Fruit fly (Drosophila melanogaster): ENCODE results near the gene CG6144.
A peak's percentile ranks its signal among the peaks of the same experiment; 100 is the strongest.

The CG6144 gene

DNA sequence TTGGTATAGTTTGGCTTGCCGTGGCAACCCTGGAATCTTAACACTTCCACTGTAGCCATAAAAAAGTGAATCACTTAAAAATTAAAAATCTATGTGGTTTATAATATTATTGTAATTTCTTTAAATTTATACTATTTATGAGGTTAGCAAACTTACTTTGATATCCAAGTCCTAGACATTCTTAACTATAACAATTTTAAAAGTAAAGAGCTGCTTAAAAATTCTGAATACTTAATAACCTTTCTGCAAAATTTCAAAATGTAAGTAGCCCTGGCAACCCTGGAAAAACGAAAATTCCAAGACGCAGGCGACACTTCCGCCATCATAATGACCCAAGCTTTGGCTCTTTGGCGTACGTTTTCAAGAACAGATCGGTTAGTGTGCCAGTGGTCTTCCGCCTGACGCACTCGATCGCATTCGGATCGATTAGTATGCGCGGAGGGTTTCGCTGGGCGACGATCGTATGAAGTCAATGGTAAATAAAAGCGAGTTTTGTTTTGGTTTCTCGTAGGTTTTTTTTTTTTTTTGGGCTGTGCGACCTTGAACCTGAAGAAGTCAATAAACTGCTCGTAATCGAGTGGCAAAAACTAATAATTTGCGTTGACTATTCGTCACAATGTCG lies 27.2 kb downstream of the CG6144 start (continued):
- no peak for TF ChIP-seq sisA (GFP tag; IDR thresholded peaks at IDR 0.05)
- no peak for TF ChIP-seq shn (GFP tag; optimal IDR thresholded peaks at IDR 0.05)
- TF ChIP-seq CG7357 (GFP tag; IDR thresholded peaks at IDR 0.05): no peak
- TF ChIP-seq sens (GFP tag): peak; percentile 16
- no peak for TF ChIP-seq CG8944 (GFP tag; optimal IDR thresholded peaks at IDR 0.05)
- no peak for TF ChIP-seq CG8924 (tag; optimal IDR thresholded peaks at IDR 0.05)
- TF ChIP-seq CG12104 (GFP tag; optimal IDR thresholded peaks at IDR 0.05): no peak
- no peak for TF ChIP-seq vnd (GFP tag; IDR thresholded peaks at IDR 0.05; ENCODE audit: partially characterized antibody)
- no peak for TF ChIP-seq bigmax (GFP tag; optimal IDR thresholded peaks at IDR 0.05)
- no peak for TF ChIP-seq CG2199 (GFP tag; IDR thresholded peaks at IDR 0.05)
- TF ChIP-seq CG4282 (GFP tag; optimal IDR thresholded peaks at IDR 0.05): no peak
- no peak for TF ChIP-seq crp (GFP tag; optimal IDR thresholded peaks at IDR 0.05)
- no peak for TF ChIP-seq CG9727 (GFP tag; optimal IDR thresholded peaks at IDR 0.05)
- no peak for TF ChIP-seq oc (tag; optimal IDR thresholded peaks at IDR 0.05)
- peak; percentile 13 for TF ChIP-seq sd (tag; optimal IDR thresholded peaks at IDR 0.05)
- TF ChIP-seq CG9932 (GFP tag; IDR thresholded peaks at IDR 0.05): 0 out of 2 replicates have a peak, but pooled peaks have one; percentile 39
- TF ChIP-seq gt (GFP tag; IDR thresholded peaks at IDR 0.05): no peak
- TF ChIP-seq Hr51 (GFP tag; optimal IDR thresholded peaks at IDR 0.05): peak in 1 of 2 experiments; percentile 51
- no peak for TF ChIP-seq Xbp1 (GFP tag; optimal IDR thresholded peaks at IDR 0.05)
- no peak for TF ChIP-seq CG17385 (GFP tag; optimal IDR thresholded peaks at IDR 0.05)
- no peak for TF ChIP-seq slou (GFP tag; optimal IDR thresholded peaks at IDR 0.05)
- no peak for TF ChIP-seq ato (GFP tag; IDR thresholded peaks at IDR 0.05; ENCODE audit: partially characterized antibody)
- TF ChIP-seq CG10147 (GFP tag; optimal IDR thresholded peaks at IDR 0.05): no peak
- TF ChIP-seq disco-r (GFP tag; optimal IDR thresholded peaks at IDR 0.05): no peak
- no peak for TF ChIP-seq lola (GFP tag; optimal IDR thresholded peaks at IDR 0.05)
- peak; percentile 0 for TF ChIP-seq gem (tag; optimal IDR thresholded peaks at IDR 0.05)
- no peak for TF ChIP-seq abd-A (tag; optimal IDR thresholded peaks at IDR 0.05)
- no peak for TF ChIP-seq CG8089 (GFP tag; optimal IDR thresholded peaks at IDR 0.05)
- no peak for TF ChIP-seq CTCF (GFP tag; optimal IDR thresholded peaks at IDR 0.05)
- TF ChIP-seq dimm (GFP tag; IDR thresholded peaks at IDR 0.05): no peak
- TF ChIP-seq lab (GFP tag; optimal IDR thresholded peaks at IDR 0.05): no peak
- 0 out of 2 replicates have a peak, but pooled peaks have one; percentile 26 for TF ChIP-seq Oaz (GFP tag; IDR thresholded peaks at IDR 0.05)

DNA sequence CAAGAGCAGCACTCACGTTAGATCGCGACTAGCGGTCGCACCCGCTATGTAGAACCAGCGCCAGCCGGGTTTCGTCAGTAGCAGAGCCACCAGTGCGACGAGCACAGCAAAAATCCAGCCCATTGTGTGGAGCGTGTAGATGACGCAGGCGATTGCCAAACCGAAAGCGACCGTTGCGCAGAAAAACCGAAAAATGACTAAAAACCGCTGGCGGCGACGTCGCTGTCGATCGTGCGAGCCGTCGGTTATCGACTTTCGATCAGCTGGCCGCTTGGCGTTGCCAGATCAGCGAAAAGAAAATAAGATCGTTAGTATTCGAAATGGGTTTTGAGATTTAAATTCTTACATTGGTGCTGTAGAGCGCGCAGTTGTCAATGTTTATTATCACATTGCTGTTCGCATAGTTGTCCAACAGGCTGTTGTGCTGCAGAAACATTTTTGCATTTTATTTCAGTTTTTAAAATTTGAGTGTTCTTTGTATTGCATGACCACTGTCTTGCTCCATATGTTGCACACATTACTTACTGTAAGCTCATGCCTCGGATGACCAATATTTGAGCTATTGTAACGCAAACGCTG lies 28.1 kb downstream of the CG6144 start:
- TF ChIP-seq CG18599 (GFP tag; optimal IDR thresholded peaks at IDR 0.05) (peak; percentile 44), CG6854 (GFP tag; optimal IDR thresholded peaks at IDR 0.05) (peak; percentile 21), CG30431 (GFP tag; optimal IDR thresholded peaks at IDR 0.05) (peak; percentile 28), Hr51 (GFP tag; optimal IDR thresholded peaks at IDR 0.05) (peak in 1 of 2 experiments; percentile 40), az2 (GFP tag; optimal IDR thresholded peaks at IDR 0.05) (peak; percentile 32), CG10366 (GFP tag; IDR thresholded peaks at IDR 0.05) (peak; percentile 30; the same call in 1 of the 2 replicates), CG31365 (tag; optimal IDR thresholded peaks at IDR 0.05) (peak; percentile 17), HmgD (GFP tag; optimal IDR thresholded peaks at IDR 0.05) (peak; percentile 34), Opbp (GFP tag; IDR thresholded peaks at IDR 0.05; ENCODE audit: partially characterized antibody) (peak; percentile 60; the same call in 2 of the 3 replicates), MESR4 (GFP tag; optimal IDR thresholded peaks at IDR 0.05) (peak; percentile 22), CG1792 (GFP tag; optimal IDR thresholded peaks at IDR 0.05) (peak; percentile 33), dpn (GFP tag; optimal IDR thresholded peaks at IDR 0.05) (peak; percentile 40 to 42), wdn (GFP tag; IDR thresholded peaks at IDR 0.05) (0 out of 2 replicates have a peak, but pooled peaks have one; percentile 28), pita (GFP tag; optimal IDR thresholded peaks at IDR 0.05) (no peak), seq (GFP tag; IDR thresholded peaks at IDR 0.05) (0 out of 2 replicates have a peak, but pooled peaks have one; percentile 7), sens (GFP tag) (peak; percentile 83), CG7839 (tag; optimal IDR thresholded peaks at IDR 0.05) (peak; percentile 22), BEAF-32 (GFP tag; optimal IDR thresholded peaks at IDR 0.05) (peak; percentile 55), caup (GFP tag; optimal IDR thresholded peaks at IDR 0.05; ENCODE audit: severe bottlenecking) (peak; percentile 33), Taf1 (GFP tag; IDR thresholded peaks at IDR 0.05) (no peak; the same call in 1 of the 2 replicates)

All from whole organism, embryonic.